Worm (Caenorhabditis elegans) whole organism, L3 larva: ENCODE results near the gene mltn-11.
"Not testable (repeated sequence)": the region's sequence is repeated elsewhere in the genome, so short reads cannot be mapped to it uniquely, and the experiment has no call there.

Source experiments
- aly-2 ChIP-seq: fragments of 150-350 bp; optimal IDR thresholded peaks from 2 replicates; lab custom pipeline; 2014; ENCODE audit warnings: missing biosample characterization, missing genetic modification characterization
- ceh-28 ChIP-seq: fragments of 150-350 bp; optimal IDR thresholded peaks from 2 replicates; lab custom pipeline; 2014; ENCODE audit warnings: missing biosample characterization, missing genetic modification reagents, missing genetic modification characterization
- elt-1 ChIP-seq: fragments of 150-350 bp; optimal IDR thresholded peaks from 2 replicates; lab custom pipeline; 2014; ENCODE audit warnings: missing biosample characterization, missing genetic modification characterization
- elt-2 ChIP-seq: sonication (generic microtip); optimal IDR thresholded peaks from 2 replicates; lab custom pipeline; 2016; ENCODE audit warnings: missing genetic modification reagents, mild to moderate bottlenecking, missing genetic modification characterization, missing compliant biosample characterization
- elt-3 ChIP-seq, 3 experiments: fragments of 150-350 bp in 1 of 3; sonication (generic microtip) in 2 of 3; optimal IDR thresholded peaks; 2 replicates in 2 of 3; 4 replicates in 1 of 3; lab custom pipeline; 2014 to 2017; ENCODE audit warnings: missing biosample characterization in 3 of 3, missing genetic modification characterization in 3 of 3
- fkh-10 ChIP-seq: sonication (generic microtip); optimal IDR thresholded peaks from 2 replicates; lab custom pipeline; 2017; ENCODE audit warnings: missing biosample characterization, missing genetic modification reagents, missing genetic modification characterization
- fos-1 ChIP-seq: fragments of 150-350 bp; optimal IDR thresholded peaks from 2 replicates; lab custom pipeline; 2014; ENCODE audit warnings: missing biosample characterization, missing genetic modification characterization
- hmg-11 ChIP-seq: sonication (generic microtip); optimal IDR thresholded peaks from 2 replicates; lab custom pipeline; 2016; ENCODE audit warnings: missing genetic modification characterization, missing compliant biosample characterization
- jun-1 ChIP-seq: fragments of 150-350 bp; optimal IDR thresholded peaks from 2 replicates; lab custom pipeline; 2014; ENCODE audit warnings: missing biosample characterization, missing genetic modification reagents, missing genetic modification characterization
- lsy-12 ChIP-seq: sonication (generic microtip); optimal IDR thresholded peaks from 2 replicates; lab custom pipeline; 2016; ENCODE audit warnings: mild to moderate bottlenecking, missing genetic modification characterization, missing compliant biosample characterization
- mdl-1 ChIP-seq: fragments of 150-350 bp; optimal IDR thresholded peaks from 2 replicates; lab custom pipeline; 2014; ENCODE audit warnings: missing biosample characterization, missing genetic modification characterization
- mml-1 ChIP-seq: fragments of 150-350 bp; sonication (generic microtip); optimal IDR thresholded peaks from 3 replicates; lab custom pipeline; 2014; ENCODE audit warnings: missing biosample characterization, missing genetic modification characterization
- nhr-11 ChIP-seq: fragments of 150-350 bp; optimal IDR thresholded peaks from 2 replicates; lab custom pipeline; 2014; ENCODE audit warnings: missing biosample characterization, missing genetic modification characterization
- nhr-12 ChIP-seq: fragments of 150-350 bp; optimal IDR thresholded peaks from 2 replicates; lab custom pipeline; 2014; ENCODE audit warnings: missing biosample characterization, missing genetic modification characterization
- nhr-23 ChIP-seq: fragments of 150-350 bp; optimal IDR thresholded peaks from 2 replicates; lab custom pipeline; 2014; ENCODE audit warnings: missing biosample characterization, missing genetic modification reagents, missing genetic modification characterization
- nhr-237 ChIP-seq: fragments of 150-350 bp; optimal IDR thresholded peaks from 2 replicates; lab custom pipeline; 2014; ENCODE audit warnings: missing biosample characterization, missing genetic modification characterization
- nhr-43 ChIP-seq: sonication (generic microtip); optimal IDR thresholded peaks from 2 replicates; lab custom pipeline; 2016; ENCODE audit warnings: mild to moderate bottlenecking, missing genetic modification characterization, missing compliant biosample characterization; ENCODE audit not compliant: poor library complexity, severe bottlenecking
- nhr-67 ChIP-seq: fragments of 150-350 bp; optimal IDR thresholded peaks from 2 replicates; lab custom pipeline; 2014; ENCODE audit warnings: missing biosample characterization, missing genetic modification characterization
- nhr-76 ChIP-seq: fragments of 150-350 bp; sonication (generic microtip); optimal IDR thresholded peaks from 5 replicates; lab custom pipeline; 2014; ENCODE audit warnings: missing biosample characterization, missing genetic modification characterization
- pqm-1 ChIP-seq: fragments of 150-350 bp; optimal IDR thresholded peaks from 2 replicates; lab custom pipeline; 2017; ENCODE audit warnings: missing biosample characterization, missing genetic modification characterization, inconsistent platforms
- skn-1 ChIP-seq: fragments of 150-350 bp; optimal IDR thresholded peaks from 2 replicates; lab custom pipeline; 2014; ENCODE audit warnings: missing biosample characterization, missing genetic modification characterization
- tbx-2 ChIP-seq: sonication (generic microtip); optimal IDR thresholded peaks from 2 replicates; lab custom pipeline; 2016; ENCODE audit warnings: mild to moderate bottlenecking, missing genetic modification characterization, missing compliant biosample characterization
- unc-39 ChIP-seq: sonication (generic microtip); optimal IDR thresholded peaks from 4 replicates; lab custom pipeline; 2017; ENCODE audit warnings: missing biosample characterization, missing genetic modification characterization
- unc-62 ChIP-seq: fragments of 150-350 bp; sonication (generic microtip); optimal IDR thresholded peaks from 4 replicates; lab custom pipeline; 2014; ENCODE audit warnings: missing biosample characterization, missing genetic modification reagents, missing genetic modification characterization
- zag-1 ChIP-seq: fragments of 150-350 bp; optimal IDR thresholded peaks from 2 replicates; lab custom pipeline; 2014; ENCODE audit warnings: missing biosample characterization, missing genetic modification characterization
- ztf-11 ChIP-seq: fragments of 150-350 bp; optimal IDR thresholded peaks from 2 replicates; lab custom pipeline; 2014; ENCODE audit warnings: missing biosample characterization, missing genetic modification characterization
- ztf-4 ChIP-seq: fragments of 150-350 bp; optimal IDR thresholded peaks from 2 replicates; lab custom pipeline; 2014; ENCODE audit warnings: missing biosample characterization, missing genetic modification characterization

mltn-11 gene

DNA sequence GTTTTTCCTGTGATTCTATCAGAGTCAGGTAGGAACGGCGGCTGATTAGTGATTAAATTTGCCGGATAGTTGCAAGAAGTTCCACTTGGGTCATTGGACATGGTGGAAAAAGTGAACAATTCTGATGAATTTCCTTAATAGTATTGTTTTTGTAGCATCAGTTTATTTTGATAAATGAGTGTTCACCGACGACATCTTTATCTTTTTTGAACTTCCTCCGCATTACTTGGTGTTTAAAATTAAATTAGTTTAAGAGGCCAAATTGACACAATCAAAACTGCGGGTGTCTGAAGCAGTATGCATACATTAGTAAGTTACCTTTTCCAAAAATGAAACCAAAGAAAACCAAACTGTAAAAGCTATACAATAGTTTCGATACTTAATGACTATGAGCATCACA, 13.2 kb downstream of the mltn-11 start, which contains the start of gene W06G6.11:
Gene W06G6.11, minus strand, starts transcription at position 101 of the 400 bp plus-strand sequence.
- not testable (repeated sequence) for TF ChIP-seq ceh-28 (tag; lab: Kevin White, UChicago); nhr-12 (tag; lab: Kevin White, UChicago); unc-62 (GFP tag; lab: Kevin White, UChicago)

DNA sequence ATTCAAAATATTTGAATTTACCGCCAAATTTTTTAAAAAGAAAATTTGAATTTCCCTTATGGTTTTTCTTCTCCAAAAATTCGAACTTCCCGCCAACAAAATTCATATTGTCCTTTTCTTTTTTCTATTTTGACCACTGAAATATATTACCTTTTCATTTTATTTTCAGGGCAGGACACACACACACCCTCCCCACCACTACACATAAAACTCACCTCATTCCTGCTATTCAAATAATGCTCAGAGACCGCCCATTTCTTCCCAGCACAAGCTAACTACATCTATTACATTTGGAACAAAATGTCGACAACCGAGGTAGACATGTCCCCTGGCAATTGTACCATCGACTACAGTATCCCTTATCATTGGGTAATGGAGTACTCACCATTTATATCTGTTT, 18.3 kb downstream of the mltn-11 start, which contains the start of gene W06G6.15:
Gene W06G6.15, plus strand, starts transcription at position 301 of the 400 bp plus-strand sequence.
- not testable (repeated sequence) for TF ChIP-seq unc-62 (GFP tag; lab: Kevin White, UChicago); ztf-4; nhr-237 (tag; lab: Kevin White, UChicago)

DNA sequence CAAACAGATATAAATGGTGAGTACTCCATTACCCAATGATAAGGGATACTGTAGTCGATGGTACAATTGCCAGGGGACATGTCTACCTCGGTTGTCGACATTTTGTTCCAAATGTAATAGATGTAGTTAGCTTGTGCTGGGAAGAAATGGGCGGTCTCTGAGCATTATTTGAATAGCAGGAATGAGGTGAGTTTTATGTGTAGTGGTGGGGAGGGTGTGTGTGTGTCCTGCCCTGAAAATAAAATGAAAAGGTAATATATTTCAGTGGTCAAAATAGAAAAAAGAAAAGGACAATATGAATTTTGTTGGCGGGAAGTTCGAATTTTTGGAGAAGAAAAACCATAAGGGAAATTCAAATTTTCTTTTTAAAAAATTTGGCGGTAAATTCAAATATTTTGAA, 24.8 kb downstream of the mltn-11 start, which contains the start of gene Y70C5B.2:
Gene Y70C5B.2, minus strand, starts transcription at position 101 of the 400 bp plus-strand sequence.
- TF ChIP-seq tbx-2, mdl-1, nhr-11: not testable (repeated sequence)

- TF ChIP-seq zag-1 (tag; lab: Kevin White, UChicago), result no peak
- no peak for TF ChIP-seq skn-1 (tag; lab: Kevin White, UChicago)
- no peak for TF ChIP-seq ztf-11
- TF ChIP-seq nhr-43 (tag; lab: Kevin White, UChicago), result no peak
- TF ChIP-seq aly-2 (tag; lab: Kevin White, UChicago), result no peak
- no peak for TF ChIP-seq lsy-12 (tag; lab: Kevin White, UChicago)
- TF ChIP-seq elt-3 (tag; optimal IDR thresholded peaks at IDR 0.05; lab: Kevin White, UChicago), result no peak
- no peak for TF ChIP-seq ztf-4
- no peak for TF ChIP-seq unc-39
- no peak for TF ChIP-seq ceh-28 (tag; lab: Kevin White, UChicago)
- TF ChIP-seq nhr-11, result no peak
- TF ChIP-seq hmg-11, result no peak
- TF ChIP-seq pqm-1 (tag; lab: Kevin White, UChicago), result no peak
- no peak for TF ChIP-seq elt-2 (tag; lab: Kevin White, UChicago)
- no peak for TF ChIP-seq nhr-67 (tag; lab: Kevin White, UChicago)
- TF ChIP-seq fos-1 (tag; lab: Kevin White, UChicago), result no peak
Measured at ce11 chrV:16666647-16667046, 30.7 kb downstream of the mltn-11 start, which contains the start of gene F14F8.14. Gene F14F8.14, minus strand, starts transcription at chrV:16666747.

DNA sequence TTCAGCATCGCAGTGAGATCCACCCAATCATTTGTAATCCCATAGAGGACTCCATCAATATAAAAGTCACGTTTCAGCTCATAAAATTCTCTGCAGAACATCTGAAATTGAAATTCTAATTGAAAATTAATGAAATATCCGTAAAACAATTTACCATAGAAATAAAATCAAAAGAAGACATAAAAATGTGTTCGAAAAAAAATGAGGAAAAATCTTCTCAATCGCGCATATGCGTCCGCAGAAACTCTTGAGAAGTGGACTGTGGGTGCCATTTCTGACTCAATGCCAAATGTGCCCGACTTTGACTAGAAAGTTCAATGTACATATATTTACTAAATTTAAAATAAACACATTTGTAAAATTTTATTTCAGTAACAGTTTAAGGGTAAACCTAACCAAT, 32.5 kb downstream of the mltn-11 start, which contains the start of gene F14F8.9:
Gene F14F8.9, minus strand, starts transcription at position 101 of the 400 bp plus-strand sequence.
- TF ChIP-seq ztf-11, result no peak
- TF ChIP-seq, all 47 proteins: peak for 0

ce11 chrV:16671190-16671589, 35.2 kb downstream of the mltn-11 start, which contains the start of gene str-61:
Gene str-61, minus strand, starts transcription at chrV:16671290.
- TF ChIP-seq mdl-1 (no peak), jun-1 (no peak), elt-3 (tag; optimal IDR thresholded peaks at IDR 0.05; lab: Kevin White, UChicago) (no peak), mml-1 (tag; lab: Kevin White, UChicago) (no peak)
- TF ChIP-seq, all 47 proteins: peak for 0

ce11 chrV:16672198-16672597, 36.2 kb downstream of the mltn-11 start, which contains the start of gene F14F8.8:
Gene F14F8.8, minus strand, starts transcription at chrV:16672298.
- TF ChIP-seq aly-2 (tag; lab: Kevin White, UChicago) (no peak), ztf-4 (no peak), pqm-1 (tag; lab: Kevin White, UChicago) (no peak), mml-1 (tag; lab: Kevin White, UChicago) (no peak), elt-1 (no peak), nhr-67 (tag; lab: Kevin White, UChicago) (no peak), elt-2 (tag; lab: Kevin White, UChicago) (no peak), unc-62 (GFP tag; lab: Kevin White, UChicago) (no peak), lsy-12 (tag; lab: Kevin White, UChicago) (no peak), nhr-23 (tag; lab: Kevin White, UChicago) (no peak), hmg-11 (no peak), nhr-76 (no peak), fkh-10 (GFP tag; lab: Kevin White, UChicago) (no peak)
- TF ChIP-seq, all 47 proteins: peak for 0
